Worm (Caenorhabditis elegans) whole organism, L4 larva: ENCODE data around the gene pqn-2.

Source experiments
- D1046.2 ChIP-seq: fragments of 200-800 bp; sonication (Bioruptor generic); IDR thresholded peaks from 2 replicates; pipeline ENCODE4 v1.3.6; 2022; ENCODE audit warnings: missing genetic modification characterization, missing compliant biosample characterization
- R02D3.7 ChIP-seq: fragments of 150-350 bp; sonication (generic microtip); optimal IDR thresholded peaks from 3 replicates; lab custom pipeline; 2014; ENCODE audit warnings: missing biosample characterization, missing genetic modification characterization
- T20F7.1 ChIP-seq: fragments of 200-800 bp; sonication (Bioruptor generic); optimal IDR thresholded peaks from 2 replicates; lab custom pipeline; 2018; ENCODE audit warnings: mild to moderate bottlenecking, missing genetic modification characterization, missing compliant biosample characterization
- T26A8.4 ChIP-seq: fragments of 200-800 bp; sonication (Bioruptor generic); IDR thresholded peaks from 2 replicates; pipeline ENCODE4 v1.3.6; 2022; ENCODE audit warnings: missing genetic modification characterization, missing compliant biosample characterization
- Y105C5A.15 ChIP-seq: fragments of 200-800 bp; sonication (Bioruptor generic); IDR thresholded peaks from 2 replicates; pipeline ENCODE4 v1.3.6; 2022; ENCODE audit warnings: missing genetic modification characterization, missing compliant biosample characterization
- Y48G9A.11 ChIP-seq: fragments of 200-800 bp; sonication (Bioruptor generic); IDR thresholded peaks from 2 replicates; pipeline ENCODE4 v1.3.6; 2022; ENCODE audit warnings: missing genetic modification reagents, missing genetic modification characterization, missing compliant biosample characterization
- arid-1 ChIP-seq: fragments of 200-800 bp; sonication (Bioruptor generic); conservative IDR thresholded peaks from 2 replicates; pipeline ENCODE4 v1.3.6; 2022; ENCODE audit warnings: missing genetic modification reagents, missing genetic modification characterization, missing compliant biosample characterization
- ctbp-1 ChIP-seq: fragments of 200-800 bp; sonication (Bioruptor generic); IDR thresholded peaks from 2 replicates; pipeline ENCODE4 v1.3.6; 2022; ENCODE audit warnings: missing genetic modification reagents, missing genetic modification characterization, missing compliant biosample characterization
- daf-16 ChIP-seq, 3 experiments: sonication (generic microtip); optimal IDR thresholded peaks; 2 replicates each; lab custom pipeline; 2016 to 2017; ENCODE audit warnings: missing genetic modification characterization in 3 of 3, missing genetic modification reagents in 3 of 3, mild to moderate bottlenecking in 2 of 3, missing compliant biosample characterization in 2 of 3, missing biosample characterization in 1 of 3, moderate library complexity in 1 of 3
- dmd-6 ChIP-seq: fragments of 200-800 bp; sonication (Bioruptor generic); IDR thresholded peaks from 2 replicates; pipeline ENCODE4 v1.3.6; 2022; ENCODE audit warnings: missing genetic modification reagents, missing genetic modification characterization, missing compliant biosample characterization
- dmd-8 ChIP-seq: fragments of 200-800 bp; sonication (Bioruptor generic); IDR thresholded peaks from 2 replicates; pipeline ENCODE4 v1.3.6; 2022; ENCODE audit warnings: missing genetic modification characterization, missing compliant biosample characterization
- dve-1 ChIP-seq: sonication (generic microtip); optimal IDR thresholded peaks from 2 replicates; lab custom pipeline; 2017; ENCODE audit warnings: antibody characterized with exemption, mild to moderate bottlenecking, missing genetic modification characterization, missing compliant biosample characterization; ENCODE audit not compliant: insufficient read depth
- fos-1 ChIP-seq: fragments of 150-350 bp; optimal IDR thresholded peaks from 2 replicates; lab custom pipeline; 2014; ENCODE audit warnings: missing biosample characterization, missing genetic modification characterization
- hlh-11 ChIP-seq: fragments of 200-800 bp; sonication (Bioruptor generic); optimal IDR thresholded peaks from 2 replicates; lab custom pipeline; 2018; ENCODE audit warnings: mild to moderate bottlenecking, missing genetic modification characterization, missing compliant biosample characterization
- jun-1 ChIP-seq: fragments of 150-350 bp; optimal IDR thresholded peaks from 2 replicates; lab custom pipeline; 2014; ENCODE audit warnings: missing biosample characterization, missing genetic modification reagents, missing genetic modification characterization
- lin-13 ChIP-seq: fragments of 150-350 bp; optimal IDR thresholded peaks from 2 replicates; lab custom pipeline; 2014; ENCODE audit warnings: missing biosample characterization, missing genetic modification reagents, missing genetic modification characterization
- lir-3 ChIP-seq: sonication (generic microtip); optimal IDR thresholded peaks from 2 replicates; lab custom pipeline; 2016; ENCODE audit warnings: mild to moderate bottlenecking, missing genetic modification characterization, missing compliant biosample characterization
- madf-5 ChIP-seq, 2 experiments: fragments of 200-800 bp; sonication (Bioruptor generic); IDR thresholded peaks; 2 replicates each; pipeline ENCODE4 v1.3.6; 2022; ENCODE audit warnings: missing compliant biosample characterization in 2 of 2, missing genetic modification characterization in 2 of 2
- mdt-29 ChIP-seq: fragments of 200-800 bp; sonication (Bioruptor generic); IDR thresholded peaks from 2 replicates; pipeline ENCODE4 v1.3.6; 2022; ENCODE audit warnings: missing genetic modification reagents, missing genetic modification characterization, missing compliant biosample characterization
- mxl-2 ChIP-seq: fragments of 200-800 bp; sonication (Bioruptor generic); conservative IDR thresholded peaks from 2 replicates; pipeline ENCODE4 v1.3.6; 2022; ENCODE audit warnings: missing genetic modification reagents, missing genetic modification characterization, missing compliant biosample characterization
- mxl-3 ChIP-seq: fragments of 200-800 bp; sonication (Bioruptor generic); optimal IDR thresholded peaks from 2 replicates; lab custom pipeline; 2018; ENCODE audit warnings: mild to moderate bottlenecking, missing genetic modification characterization, missing compliant biosample characterization
- nhr-10 ChIP-seq: fragments of 150-350 bp; optimal IDR thresholded peaks from 2 replicates; lab custom pipeline; 2014; ENCODE audit warnings: missing biosample characterization, missing genetic modification characterization
- nhr-237 ChIP-seq: sonication (generic microtip); optimal IDR thresholded peaks from 2 replicates; lab custom pipeline; 2017; ENCODE audit warnings: missing biosample characterization, missing genetic modification characterization
- nhr-25 ChIP-seq: sonication (generic microtip); optimal IDR thresholded peaks from 2 replicates; lab custom pipeline; 2017; ENCODE audit warnings: missing genetic modification characterization, mild to moderate bottlenecking, missing compliant biosample characterization, antibody characterized with exemption, moderate library complexity, borderline replicate concordance; ENCODE audit not compliant: insufficient read depth
- nhr-28 ChIP-seq: fragments of 150-350 bp; optimal IDR thresholded peaks from 2 replicates; lab custom pipeline; 2014; ENCODE audit warnings: missing biosample characterization, missing genetic modification characterization
- nhr-42 ChIP-seq: fragments of 200-800 bp; sonication (Bioruptor generic); IDR thresholded peaks from 2 replicates; pipeline ENCODE4 v1.3.6; 2022; ENCODE audit warnings: missing genetic modification characterization, missing compliant biosample characterization
- nhr-77 ChIP-seq: fragments of 150-350 bp; optimal IDR thresholded peaks from 2 replicates; lab custom pipeline; 2014; ENCODE audit warnings: missing biosample characterization, missing genetic modification characterization
- pqm-1 ChIP-seq: sonication (generic microtip); optimal IDR thresholded peaks from 2 replicates; lab custom pipeline; 2017; ENCODE audit warnings: missing biosample characterization, missing genetic modification characterization
- sdz-12 ChIP-seq: fragments of 200-800 bp; sonication (Bioruptor generic); optimal IDR thresholded peaks from 2 replicates; lab custom pipeline; 2018; ENCODE audit warnings: mild to moderate bottlenecking, missing genetic modification characterization, missing compliant biosample characterization
- set-16 ChIP-seq: fragments of 200-800 bp; sonication (Bioruptor generic); IDR thresholded peaks from 2 replicates; pipeline ENCODE4 v1.3.6; 2022; ENCODE audit warnings: missing genetic modification reagents, missing genetic modification characterization, missing compliant biosample characterization
- skn-1 ChIP-seq: fragments of 150-350 bp; optimal IDR thresholded peaks from 2 replicates; lab custom pipeline; 2014; ENCODE audit warnings: missing biosample characterization, missing genetic modification characterization
- unc-39 ChIP-seq: sonication (generic microtip); optimal IDR thresholded peaks from 2 replicates; lab custom pipeline; 2017; ENCODE audit warnings: missing biosample characterization, missing genetic modification characterization
- unc-62 ChIP-seq, 3 experiments: fragments of 150-350 bp in 1 of 3; sonication (generic microtip); optimal IDR thresholded peaks in 2 of 3; peaks in 1 of 3; 1 replicate in 1 of 3; 2 replicates in 2 of 3; lab custom pipeline; 2014 to 2017; ENCODE audit warnings: missing biosample characterization in 3 of 3, missing genetic modification characterization in 3 of 3, missing genetic modification reagents in 3 of 3, missing genotype in 1 of 3
- zfp-3 ChIP-seq: fragments of 200-800 bp; sonication (Bioruptor generic); conservative IDR thresholded peaks from 2 replicates; pipeline ENCODE4 v1.3.6; 2022; ENCODE audit warnings: missing genetic modification reagents, missing genetic modification characterization, missing compliant biosample characterization
- ztf-11 ChIP-seq: fragments of 150-350 bp; optimal IDR thresholded peaks from 2 replicates; lab custom pipeline; 2014; ENCODE audit warnings: missing biosample characterization, missing genetic modification characterization
- ztf-7 ChIP-seq: fragments of 150-350 bp; optimal IDR thresholded peaks from 2 replicates; lab custom pipeline; 2014; ENCODE audit warnings: missing biosample characterization, missing genetic modification characterization

The pqn-2 gene

DNA sequence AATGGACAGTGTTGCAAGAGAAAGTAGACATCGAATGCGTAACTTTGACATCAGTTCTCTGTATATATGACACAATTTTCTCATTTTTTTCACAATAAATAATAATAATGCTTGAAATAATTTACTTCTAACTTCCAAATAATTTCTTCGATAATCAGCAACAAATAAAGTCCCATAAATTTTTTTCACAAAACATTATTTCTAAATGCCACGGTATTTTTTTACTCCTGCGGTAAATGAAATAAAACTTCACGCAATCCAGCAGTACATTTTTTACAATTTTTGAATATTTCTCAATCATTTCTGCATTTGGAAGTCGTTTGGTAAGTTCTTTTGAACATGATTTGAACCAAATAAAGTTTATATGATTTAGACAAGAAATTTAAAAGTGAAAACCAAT lies 1.7 kb downstream of the pqn-2 start, which contains the start of gene spe-10:
TSS of gene spe-10 (plus strand) at position 301 of the 400 bp plus-strand sequence.
- TF ChIP-seq sdz-12 (GFP tag; lab: Kevin White, UChicago), result no peak
- no peak for TF ChIP-seq nhr-25 (tag; lab: Kevin White, UChicago)
- TF ChIP-seq nhr-10 (tag; lab: Kevin White, UChicago), result no peak
- TF ChIP-seq D1046.2 (GFP tag; lab: Robert Waterston, UW), result no peak
- TF ChIP-seq T26A8.4 (GFP tag; lab: Robert Waterston, UW), result no peak
- TF ChIP-seq dmd-8, result no peak
- no peak for TF ChIP-seq ztf-11 (tag; lab: Kevin White, UChicago)
- TF ChIP-seq ztf-7 (tag; lab: Kevin White, UChicago), result no peak
- no peak for TF ChIP-seq R02D3.7
- no peak for TF ChIP-seq fos-1 (tag; lab: Kevin White, UChicago)
- TF ChIP-seq nhr-28 (tag; lab: Kevin White, UChicago), result no peak
- no peak for TF ChIP-seq pqm-1 (tag; lab: Kevin White, UChicago)
- no peak for TF ChIP-seq dve-1 (tag; lab: Kevin White, UChicago)
- TF ChIP-seq zfp-3, result no peak
- TF ChIP-seq jun-1 (tag; lab: Kevin White, UChicago), result no peak
- no peak for TF ChIP-seq mxl-2 (GFP tag; lab: Robert Waterston, UW)
- no peak for TF ChIP-seq Y105C5A.15
- no peak for TF ChIP-seq nhr-77 (tag; lab: Kevin White, UChicago)
- TF ChIP-seq skn-1 (tag; lab: Kevin White, UChicago), result no peak
- no peak for TF ChIP-seq nhr-42 (GFP tag; lab: Robert Waterston, UW)

DNA sequence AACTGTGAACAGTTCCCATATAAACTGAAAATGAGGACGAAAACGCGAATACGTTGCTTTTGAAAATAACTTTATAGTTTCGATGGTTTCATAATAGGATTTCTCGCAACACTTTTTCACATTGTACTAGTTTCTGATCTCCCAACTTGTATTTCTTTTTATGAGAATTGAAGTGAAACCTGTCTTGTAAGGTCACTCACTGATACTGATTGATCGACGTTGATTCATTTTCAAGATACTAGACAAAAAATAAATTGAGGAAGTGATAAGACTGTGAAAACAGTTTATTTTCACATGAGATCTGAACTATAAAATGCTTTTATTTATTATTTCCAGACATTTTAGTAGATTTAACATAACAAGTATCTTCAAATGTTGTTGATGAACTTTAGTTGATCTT lies 5.2 kb downstream of the pqn-2 start:
- TF ChIP-seq nhr-28 (tag; lab: Kevin White, UChicago) (peak; percentile 31), unc-62 (GFP tag; optimal IDR thresholded peaks at IDR 0.05 in 1 of 2; lab: Kevin White, UChicago) (peak in 1 of 2 experiments; percentile 2), unc-62 (tag; optimal IDR thresholded peaks at IDR 0.05; lab: Kevin White, UChicago) (no peak), R02D3.7 (no peak)
- TF ChIP-seq, all 104 proteins: peak for 2

DNA sequence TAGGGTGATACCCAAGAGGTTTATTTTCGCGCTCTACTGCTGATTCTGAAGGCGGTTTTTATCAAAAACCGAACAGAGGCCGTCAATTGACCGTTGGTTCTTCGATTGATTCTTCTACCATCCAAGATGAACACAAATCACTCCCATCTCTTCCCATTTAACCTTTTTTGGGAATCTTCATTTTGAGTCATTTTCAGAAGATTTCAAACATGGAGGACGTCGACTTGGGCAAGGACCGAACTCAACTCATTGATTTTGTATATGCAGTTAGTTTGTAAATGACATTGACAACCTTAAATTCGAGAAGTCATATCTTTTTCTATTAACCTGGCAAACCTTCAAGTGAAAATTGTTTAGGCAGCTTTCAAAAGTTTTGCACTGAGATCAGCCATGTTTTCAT lies 6.1 kb downstream of the pqn-2 start, which contains the start of gene AC3.5:
TSS of gene AC3.5 (plus strand) at position 210 of the 400 bp plus-strand sequence.
- TF ChIP-seq mxl-3 (peak; percentile 12), lir-3 (tag; lab: Kevin White, UChicago) (no peak), pqm-1 (tag; lab: Kevin White, UChicago) (no peak), unc-62 (GFP tag; optimal IDR thresholded peaks at IDR 0.05 in 1 of 2; lab: Kevin White, UChicago) (peak in 1 of 2 experiments; percentile 56), unc-62 (tag; optimal IDR thresholded peaks at IDR 0.05; lab: Kevin White, UChicago) (no peak), mdt-29 (no peak), nhr-28 (tag; lab: Kevin White, UChicago) (peak; percentile 88)

DNA sequence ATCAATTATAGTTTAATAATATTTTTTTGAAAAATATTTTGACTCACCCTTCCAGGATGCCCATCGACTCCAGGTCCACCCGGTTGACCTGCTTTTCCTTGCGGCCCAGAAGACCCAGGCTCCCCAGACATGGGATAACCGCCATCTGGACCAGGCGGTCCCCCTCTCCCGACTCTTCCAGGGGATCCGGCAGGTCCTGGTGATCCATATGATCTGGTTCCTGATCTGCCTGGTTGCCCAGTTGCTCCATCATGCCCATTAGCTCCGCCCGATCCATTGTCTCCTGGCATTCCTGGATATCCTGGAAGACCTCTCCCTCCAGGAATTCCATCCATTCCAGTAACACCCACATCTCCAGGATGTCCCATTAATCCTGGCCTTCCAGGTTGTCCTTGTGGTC lies 11.5 kb downstream of the pqn-2 start:
- TF ChIP-seq T20F7.1 (no peak), arid-1 (no peak), madf-5 (GFP tag; IDR thresholded peaks at IDR 0.05; lab: Robert Waterston, UW) (no peak), set-16 (GFP tag; lab: Robert Waterston, UW) (peak; percentile 87; the same call in 1 of the 2 replicates), lin-13 (GFP tag; lab: Kevin White, UChicago) (no peak), nhr-237 (tag; lab: Kevin White, UChicago) (no peak), ctbp-1 (GFP tag; lab: Robert Waterston, UW) (no peak)

DNA sequence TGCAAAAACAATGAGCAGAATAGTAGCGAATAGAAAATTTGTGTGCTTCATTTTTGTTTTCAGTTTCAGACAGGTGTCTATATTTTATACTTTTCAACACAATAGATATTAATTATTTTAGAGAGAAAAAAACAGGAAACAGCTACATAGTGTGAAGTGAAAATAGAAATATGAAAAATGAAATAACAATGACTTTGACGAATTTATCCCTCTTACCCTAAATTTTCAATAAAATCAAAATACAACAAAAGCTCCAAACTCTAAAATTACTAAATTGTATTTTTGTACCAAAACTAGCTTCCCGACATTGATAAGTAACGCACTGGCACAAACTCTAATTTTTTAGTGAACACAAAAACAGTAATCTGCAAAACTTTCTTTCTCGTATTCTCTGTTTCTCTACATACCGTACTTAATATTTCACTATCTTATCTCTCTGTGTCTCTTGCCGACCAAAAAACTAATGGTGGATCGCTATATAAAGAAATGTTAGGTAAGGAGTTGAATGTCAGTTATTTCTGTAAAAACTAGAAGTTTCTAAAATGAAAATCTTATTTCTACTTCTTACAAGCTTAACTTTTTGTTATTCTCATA lies 13.0 kb downstream of the pqn-2 start, which contains the start of the genes col-151 and ugt-1:
TSS of gene col-151 (minus strand) at position 51 of the 594 bp plus-strand sequence.
TSS of gene ugt-1 (plus strand) at position 491 of the 594 bp plus-strand sequence.
- TF ChIP-seq daf-16 (GFP tag; optimal IDR thresholded peaks at IDR 0.05; lab: Kevin White, UChicago) (no peak), daf-16 (tag; optimal IDR thresholded peaks at IDR 0.05; lab: Kevin White, UChicago) (peak; percentile 41), nhr-28 (tag; lab: Kevin White, UChicago) (peak; percentile 63), hlh-11 (tag; lab: Kevin White, UChicago) (peak; percentile 15), pqm-1 (tag; lab: Kevin White, UChicago) (peak; percentile 67), ctbp-1 (GFP tag; lab: Robert Waterston, UW) (no peak), unc-39 (tag; lab: Kevin White, UChicago) (no peak), dve-1 (tag; lab: Kevin White, UChicago) (peak; percentile 34), dmd-6 (peak; percentile 46), Y48G9A.11 (GFP tag; lab: Robert Waterston, UW) (no peak)
